Fruit fly (Drosophila melanogaster) whole organism, embryonic: ENCODE measurements around the gene Megf8.
A peak's percentile ranks its signal among the peaks of the same experiment; 100 is the strongest.

Experiments
- B-H2 ChIP-seq: fragments of 200-800 bp; sonication (Bioruptor generic); optimal IDR thresholded peaks from 2 replicates; lab custom pipeline; 2018; ENCODE audit warnings: missing biosample characterization, mild to moderate bottlenecking, missing genetic modification characterization
- CG10209 ChIP-seq: fragments of 200-800 bp; sonication (Bioruptor generic); optimal IDR thresholded peaks from 3 replicates; lab custom pipeline; 2017; ENCODE audit warnings: missing biosample characterization, mild to moderate bottlenecking, missing genetic modification characterization, missing genetic modification reagents
- CG10431 ChIP-seq: fragments of 200-800 bp; sonication (Bioruptor generic); optimal IDR thresholded peaks from 3 replicates; lab custom pipeline; 2018; ENCODE audit warnings: missing biosample characterization, mild to moderate bottlenecking, missing genetic modification characterization
- CG10979 ChIP-seq: fragments of 200-800 bp; sonication (Bioruptor generic); optimal IDR thresholded peaks from 2 replicates; lab custom pipeline; 2018; ENCODE audit warnings: missing biosample characterization, mild to moderate bottlenecking, missing genetic modification characterization, moderate library complexity
- CG11093 ChIP-seq: fragments of 200-800 bp; sonication (Bioruptor generic); IDR thresholded peaks from 3 replicates; pipeline ENCODE4 v1.3.6; 2022; ENCODE audit warnings: missing biosample characterization, missing genetic modification characterization
- CG1233 ChIP-seq: fragments of 200-800 bp; sonication (Bioruptor generic); optimal IDR thresholded peaks from 4 replicates; lab custom pipeline; 2018; ENCODE audit warnings: missing biosample characterization, mild to moderate bottlenecking, missing genetic modification characterization
- CG12391 ChIP-seq: fragments of 200-800 bp; sonication (Bioruptor generic); optimal IDR thresholded peaks from 3 replicates; lab custom pipeline; 2018; ENCODE audit warnings: missing biosample characterization, mild to moderate bottlenecking, missing genetic modification characterization, moderate library complexity
- CG13775 ChIP-seq: fragments of 200-800 bp; sonication (Bioruptor generic); optimal IDR thresholded peaks from 3 replicates; lab custom pipeline; 2017; ENCODE audit warnings: missing biosample characterization, mild to moderate bottlenecking, missing genetic modification characterization
- CG17359 ChIP-seq: fragments of 200-800 bp; sonication (Bioruptor generic); optimal IDR thresholded peaks from 3 replicates; lab custom pipeline; 2018; ENCODE audit warnings: missing biosample characterization, mild to moderate bottlenecking, missing genetic modification characterization, moderate library complexity
- CG1792 ChIP-seq: fragments of 200-800 bp; sonication (Bioruptor generic); optimal IDR thresholded peaks from 2 replicates; lab custom pipeline; 2016; ENCODE audit warnings: missing biosample characterization, missing genetic modification characterization
- CG18619 ChIP-seq: fragments of 200-800 bp; sonication (Bioruptor generic); optimal IDR thresholded peaks from 3 replicates; lab custom pipeline; 2017; ENCODE audit warnings: missing biosample characterization, mild to moderate bottlenecking, missing genetic modification characterization
- CG18764 ChIP-seq: fragments of 200-800 bp; sonication (Bioruptor generic); optimal IDR thresholded peaks from 3 replicates; lab custom pipeline; 2016; ENCODE audit warnings: missing biosample characterization, missing genetic modification characterization
- CG2116 ChIP-seq: fragments of 200-800 bp; sonication (Bioruptor generic); optimal IDR thresholded peaks from 3 replicates; lab custom pipeline; 2018; ENCODE audit warnings: missing biosample characterization, mild to moderate bottlenecking, missing genetic modification characterization
- CG2678 ChIP-seq: fragments of 200-800 bp; sonication (Bioruptor generic); optimal IDR thresholded peaks from 3 replicates; lab custom pipeline; 2019; ENCODE audit warnings: missing biosample characterization, mild to moderate bottlenecking, missing genetic modification characterization, moderate library complexity
- CG32767 ChIP-seq: fragments of 200-800 bp; sonication (Bioruptor generic); IDR thresholded peaks from 2 replicates; pipeline ENCODE4 v1.3.6; 2022; ENCODE audit warnings: missing biosample characterization, missing genetic modification characterization
- CG34224 ChIP-seq: fragments of 200-800 bp; sonication (Bioruptor generic); IDR thresholded peaks from 3 replicates; pipeline ENCODE4 v1.3.6; 2022; ENCODE audit warnings: missing biosample characterization, missing genetic modification characterization; ENCODE audit not compliant: partially characterized antibody
- CG3995 ChIP-seq: fragments of 200-800 bp; sonication (Bioruptor generic); optimal IDR thresholded peaks from 3 replicates; lab custom pipeline; 2016; ENCODE audit warnings: missing biosample characterization, missing genetic modification characterization
- CG4360 ChIP-seq: fragments of 200-800 bp; sonication (Bioruptor generic); IDR thresholded peaks from 2 replicates; pipeline ENCODE4 v1.3.6; 2022; ENCODE audit warnings: missing biosample characterization, missing genetic modification characterization
- CG6654 ChIP-seq: fragments of 200-800 bp; sonication (Bioruptor generic); optimal IDR thresholded peaks from 2 replicates; lab custom pipeline; 2017; ENCODE audit warnings: missing biosample characterization, mild to moderate bottlenecking, missing genetic modification characterization
- CG8765 ChIP-seq: fragments of 200-800 bp; sonication (Bioruptor generic); IDR thresholded peaks from 2 replicates; pipeline ENCODE4 v1.3.6; 2022; ENCODE audit warnings: missing biosample characterization, missing genetic modification characterization
- CG9797 ChIP-seq: fragments of 200-800 bp; sonication (Bioruptor generic); optimal IDR thresholded peaks from 3 replicates; lab custom pipeline; 2018; ENCODE audit warnings: missing biosample characterization, mild to moderate bottlenecking, missing genetic modification characterization
- Dp ChIP-seq: fragments of 200-800 bp; sonication (Bioruptor generic); optimal IDR thresholded peaks from 2 replicates; lab custom pipeline; 2018; ENCODE audit warnings: missing biosample characterization, mild to moderate bottlenecking, missing genetic modification characterization, moderate library complexity
- E2f1 ChIP-seq: fragments of 200-800 bp; sonication (Bioruptor generic); IDR thresholded peaks from 2 replicates; pipeline ENCODE4 v1.3.6; 2022; ENCODE audit warnings: missing biosample characterization, missing genetic modification characterization
- HHEX ChIP-seq: fragments of 200-800 bp; sonication (Bioruptor generic); optimal IDR thresholded peaks from 3 replicates; lab custom pipeline; 2017; ENCODE audit warnings: missing biosample characterization, mild to moderate bottlenecking, missing genetic modification characterization, missing genetic modification reagents
- HLHmδ ChIP-seq: fragments of 200-800 bp; sonication (Bioruptor generic); optimal IDR thresholded peaks from 2 replicates; lab custom pipeline; 2018; ENCODE audit warnings: missing biosample characterization, mild to moderate bottlenecking, missing genetic modification characterization, moderate library complexity
- HmgD ChIP-seq: fragments of 200-800 bp; sonication (Bioruptor generic); optimal IDR thresholded peaks from 3 replicates; lab custom pipeline; 2016; ENCODE audit warnings: missing biosample characterization, missing genetic modification characterization
- Hmx ChIP-seq: fragments of 200-800 bp; sonication (Bioruptor generic); optimal IDR thresholded peaks from 2 replicates; lab custom pipeline; 2016; ENCODE audit warnings: missing biosample characterization, missing genetic modification characterization
- Hr39 ChIP-seq: fragments of >200 bp; optimal IDR thresholded peaks from 2 replicates; lab custom pipeline; 2017
- Hr51 ChIP-seq, 2 experiments: fragments of 200-800 bp; sonication (Bioruptor generic); optimal IDR thresholded peaks; 2 replicates in 1 of 2; 3 replicates in 1 of 2; lab custom pipeline; 2016 to 2018; ENCODE audit warnings: missing biosample characterization in 2 of 2, missing genetic modification characterization in 2 of 2, mild to moderate bottlenecking in 1 of 2, moderate library complexity in 1 of 2
- Hsf ChIP-seq: fragments of 200-800 bp; sonication (Bioruptor generic); optimal IDR thresholded peaks from 3 replicates; lab custom pipeline; 2016; ENCODE audit warnings: missing biosample characterization, missing genetic modification characterization
- Mad ChIP-seq: fragments of 200-800 bp; sonication (Bioruptor generic); optimal IDR thresholded peaks from 2 replicates; lab custom pipeline; 2016; ENCODE audit warnings: missing biosample characterization, missing genetic modification characterization
- Mes4 ChIP-seq: fragments of 200-800 bp; sonication (Bioruptor generic); optimal IDR thresholded peaks from 2 replicates; lab custom pipeline; 2016; ENCODE audit warnings: missing biosample characterization, missing genetic modification characterization
- Nf-YC ChIP-seq: fragments of 200-800 bp; optimal IDR thresholded peaks from 3 replicates; lab custom pipeline; 2019; ENCODE audit warnings: missing biosample characterization, mild to moderate bottlenecking, missing genetic modification characterization, moderate library complexity
- Oli ChIP-seq: fragments of 200-800 bp; sonication (Bioruptor generic); optimal IDR thresholded peaks from 2 replicates; lab custom pipeline; 2018; ENCODE audit warnings: missing biosample characterization, mild to moderate bottlenecking, missing genetic modification characterization, moderate library complexity
- Poxn ChIP-seq: fragments of 200-800 bp; sonication (Bioruptor generic); IDR thresholded peaks from 2 replicates; pipeline ENCODE4 v1.3.6; 2022; ENCODE audit warnings: missing biosample characterization, missing genetic modification characterization
- Sox100B ChIP-seq: fragments of 200-800 bp; sonication (Bioruptor generic); optimal IDR thresholded peaks from 3 replicates; lab custom pipeline; 2018; ENCODE audit warnings: missing biosample characterization, mild to moderate bottlenecking, missing genetic modification characterization
- ac ChIP-seq: fragments of 200-800 bp; sonication (Bioruptor generic); optimal IDR thresholded peaks from 3 replicates; lab custom pipeline; 2017; ENCODE audit warnings: missing biosample characterization, mild to moderate bottlenecking, missing genetic modification characterization
- chif ChIP-seq, 2 experiments: fragments of 200-800 bp; sonication (Bioruptor generic); optimal IDR thresholded peaks; 3 replicates each; lab custom pipeline; 2016; ENCODE audit warnings: missing biosample characterization in 2 of 2, missing genetic modification characterization in 2 of 2
- crp ChIP-seq, 2 experiments: fragments of 200-800 bp; sonication (Bioruptor generic); optimal IDR thresholded peaks; 2 replicates in 1 of 2; 3 replicates in 1 of 2; lab custom pipeline; 2017; ENCODE audit warnings: missing biosample characterization in 2 of 2, missing genetic modification characterization in 2 of 2, mild to moderate bottlenecking in 1 of 2, moderate library complexity in 1 of 2
- emc ChIP-seq: fragments of 200-800 bp; sonication (Bioruptor generic); optimal IDR thresholded peaks from 2 replicates; lab custom pipeline; 2016; ENCODE audit warnings: missing biosample characterization, missing genetic modification characterization
- fd64A ChIP-seq: fragments of 200-800 bp; sonication (Bioruptor generic); optimal IDR thresholded peaks from 3 replicates; lab custom pipeline; 2018; ENCODE audit warnings: missing biosample characterization, mild to moderate bottlenecking, missing genetic modification characterization
- grau ChIP-seq: fragments of 200-800 bp; optimal IDR thresholded peaks from 3 replicates; lab custom pipeline; 2019; ENCODE audit warnings: missing biosample characterization, mild to moderate bottlenecking, missing genetic modification characterization, moderate library complexity
- nerfin-1 ChIP-seq: fragments of 200-800 bp; sonication (Bioruptor generic); optimal IDR thresholded peaks from 3 replicates; lab custom pipeline; 2019; ENCODE audit warnings: missing biosample characterization, mild to moderate bottlenecking, missing genetic modification characterization, moderate library complexity
- p53 ChIP-seq: fragments of 200-800 bp; sonication (Bioruptor generic); optimal IDR thresholded peaks from 2 replicates; lab custom pipeline; 2016; ENCODE audit warnings: missing biosample characterization, missing genetic modification characterization
- pzg ChIP-seq: fragments of 200-800 bp; sonication (Bioruptor generic); optimal IDR thresholded peaks from 3 replicates; lab custom pipeline; 2018; ENCODE audit warnings: missing biosample characterization, mild to moderate bottlenecking, missing genetic modification characterization, moderate library complexity
- row ChIP-seq: fragments of 200-800 bp; sonication (Bioruptor generic); IDR thresholded peaks from 3 replicates; pipeline ENCODE4 v1.3.6; 2022; ENCODE audit warnings: missing biosample characterization, missing genetic modification characterization
- slbo ChIP-seq: fragments of 200-800 bp; sonication (Bioruptor generic); IDR thresholded peaks from 2 replicates; pipeline ENCODE4 v1.3.6; 2022; ENCODE audit warnings: missing biosample characterization, missing genetic modification characterization
- tio ChIP-seq: fragments of 200-800 bp; sonication (Bioruptor generic); optimal IDR thresholded peaks from 2 replicates; lab custom pipeline; 2017; ENCODE audit warnings: missing biosample characterization, missing genetic modification characterization, inconsistent platforms
- usp ChIP-seq: fragments of >200 bp; optimal IDR thresholded peaks from 2 replicates; lab custom pipeline; 2017; ENCODE audit warnings: missing biosample characterization, missing genetic modification characterization

The Megf8 gene

DNA sequence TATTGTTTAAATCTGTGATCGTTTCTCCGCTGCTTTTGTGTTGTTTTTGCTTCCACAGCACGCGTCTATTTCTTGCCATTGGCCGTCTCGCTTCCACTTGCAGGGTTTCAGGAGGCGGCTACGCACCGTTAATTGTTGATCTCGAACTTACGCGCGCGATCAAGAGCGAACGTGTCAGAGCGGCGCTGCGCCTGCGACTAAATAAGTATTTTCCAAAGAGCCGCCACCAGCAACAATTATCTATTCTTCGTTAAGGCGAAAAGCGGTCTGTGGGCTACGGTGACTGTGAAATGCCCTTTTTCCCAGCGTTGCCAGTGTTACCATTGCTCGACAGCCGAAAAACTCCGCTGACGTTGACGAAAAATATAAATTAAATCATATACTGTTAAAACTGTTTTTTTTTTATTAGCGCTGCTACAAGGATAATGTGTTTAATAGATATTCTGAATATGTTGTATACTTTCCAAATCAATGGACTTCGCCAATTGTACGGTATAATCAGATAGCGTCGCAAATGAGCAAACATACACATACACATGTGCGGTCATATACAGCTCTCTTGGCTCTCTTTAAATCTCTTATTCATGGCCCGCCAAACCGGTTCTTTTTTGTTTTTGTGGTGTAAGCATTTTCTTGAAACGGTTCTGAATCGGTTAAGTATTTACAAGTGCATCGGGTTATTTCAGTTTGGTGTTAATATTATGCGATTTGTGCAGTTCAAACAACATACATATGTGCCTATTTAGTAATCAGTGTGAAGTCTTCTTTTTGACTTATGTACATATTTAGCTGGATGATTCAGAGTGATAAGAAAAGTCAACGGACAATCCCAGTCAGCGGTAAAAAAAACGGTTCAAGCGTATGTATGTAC is 49.1 kb upstream of the Megf8 start, which contains the start of gene pes (continued):
- TF ChIP-seq CG10979 (tag; lab: Kevin White, UChicago) (peak; percentile 91), CG9797 (GFP tag; lab: Kevin White, UChicago) (peak; percentile 62), row (GFP tag; lab: Robert Waterston, UW) (peak; percentile 91), Dp (no peak), Mad (peak; percentile 87), CG11093 (peak; percentile 92), chif (GFP tag; optimal IDR thresholded peaks at IDR 0.05; lab: Kevin White, UChicago) (peak; percentile 6 to 62), CG4360 (GFP tag; lab: Robert Waterston, UW) (peak; percentile 68), CG2678 (tag; lab: Kevin White, UChicago) (peak; percentile 97), Oli (tag; lab: Kevin White, UChicago) (peak; percentile 84), p53 (GFP tag; lab: Kevin White, UChicago) (peak; percentile 97), CG1792 (GFP tag; lab: Kevin White, UChicago) (peak; percentile 55), CG17359 (peak; percentile 88), B-H2 (peak; percentile 65), CG10209 (GFP tag; lab: Kevin White, UChicago) (peak; percentile 75), HmgD (no peak), CG6654 (GFP tag; lab: Kevin White, UChicago) (peak; percentile 81), CG10431 (GFP tag; lab: Kevin White, UChicago) (peak; percentile 9), Hr51 (GFP tag; optimal IDR thresholded peaks at IDR 0.05; lab: Kevin White, UChicago) (peak; percentile 90 to 93), slbo (GFP tag; lab: Robert Waterston, UW) (peak; percentile 92), Poxn (GFP tag; lab: Robert Waterston, UW) (peak; percentile 82), CG2116 (GFP tag; lab: Kevin White, UChicago) (peak; percentile 72), pzg (no peak), tio (GFP tag; lab: Kevin White, UChicago) (peak; percentile 30), Sox100B (peak; percentile 93), CG8765 (GFP tag; lab: Robert Waterston, UW) (peak; percentile 87), fd64A (peak; percentile 51), Mes4 (GFP tag; lab: Kevin White, UChicago) (peak; percentile 65), CG34224 (GFP tag; lab: Robert Waterston, UW) (peak; percentile 40), CG12391 (tag; lab: Kevin White, UChicago) (no peak), nerfin-1 (peak; percentile 90), CG1233 (GFP tag; lab: Kevin White, UChicago) (peak; percentile 86), E2f1 (GFP tag; lab: Robert Waterston, UW) (peak; percentile 94), Hr39 (lab: Kevin White, UChicago) (no peak), Hsf (GFP tag; lab: Kevin White, UChicago) (peak; percentile 94), emc (peak; percentile 70), CG18619 (GFP tag; lab: Kevin White, UChicago) (peak; percentile 87), crp (GFP tag; optimal IDR thresholded peaks at IDR 0.05; lab: Kevin White, UChicago) (peak in 1 of 2 experiments; percentile 24), grau (peak; percentile 80), CG32767 (GFP tag; lab: Robert Waterston, UW) (peak; percentile 88), Hmx (GFP tag; lab: Kevin White, UChicago) (peak; percentile 88), ac (GFP tag; lab: Kevin White, UChicago) (peak; percentile 69), CG13775 (GFP tag; lab: Kevin White, UChicago) (peak; percentile 90), CG3995 (GFP tag; lab: Kevin White, UChicago) (peak; percentile 70), HHEX (GFP tag; lab: Kevin White, UChicago) (peak; percentile 93), Nf-YC (tag; lab: Kevin White, UChicago) (peak; percentile 81), CG18764 (peak; percentile 83), usp (GFP tag; lab: Kevin White, UChicago) (no peak), HLHmδ (GFP tag; lab: Kevin White, UChicago) (peak; percentile 88)
